Worm (Caenorhabditis elegans) whole organism, L2 larva: ENCODE results near the gene C18E9.5.

ENCODE experiments used
- ZK546.5 ChIP-seq: sonication (generic microtip); optimal IDR thresholded peaks from 2 replicates; lab custom pipeline; 2017; ENCODE audit warnings: missing biosample characterization, missing genetic modification characterization
- ama-1 ChIP-seq: fragments of 150-350 bp; optimal IDR thresholded peaks from 2 replicates; lab custom pipeline; 2018; ENCODE audit warnings: inconsistent platforms
- ceh-16 ChIP-seq: fragments of 150-350 bp; optimal IDR thresholded peaks from 2 replicates; lab custom pipeline; 2014; ENCODE audit warnings: missing biosample characterization, missing genetic modification characterization
- ceh-82 ChIP-seq: fragments of 150-350 bp; optimal IDR thresholded peaks from 2 replicates; lab custom pipeline; 2014; ENCODE audit warnings: missing biosample characterization, missing genetic modification characterization
- nhr-11 ChIP-seq: fragments of 150-350 bp; optimal IDR thresholded peaks from 2 replicates; lab custom pipeline; 2014; ENCODE audit warnings: missing biosample characterization, missing genetic modification characterization
- nhr-237 ChIP-seq: fragments of 150-350 bp; optimal IDR thresholded peaks from 2 replicates; lab custom pipeline; 2014; ENCODE audit warnings: missing biosample characterization, missing genetic modification characterization
- nhr-25 ChIP-seq: fragments of 150-350 bp; sonication (generic microtip); optimal IDR thresholded peaks from 3 replicates; lab custom pipeline; 2014; ENCODE audit warnings: missing biosample characterization, missing genetic modification characterization
- skn-1 ChIP-seq: sonication (generic microtip); optimal IDR thresholded peaks from 2 replicates; lab custom pipeline; 2017; ENCODE audit warnings: missing biosample characterization, missing genetic modification characterization
- unc-39 ChIP-seq: fragments of 150-350 bp; optimal IDR thresholded peaks from 2 replicates; lab custom pipeline; 2014; ENCODE audit warnings: missing biosample characterization, missing genetic modification characterization
- unc-62 ChIP-seq: fragments of 150-350 bp; optimal IDR thresholded peaks from 2 replicates; lab custom pipeline; 2014; ENCODE audit warnings: missing biosample characterization, missing genetic modification reagents, missing genetic modification characterization
- ztf-1 ChIP-seq: fragments of 200-800 bp; sonication (Bioruptor generic); conservative IDR thresholded peaks from 2 replicates; pipeline ENCODE4 v1.3.6; 2022; ENCODE audit warnings: missing genetic modification characterization, missing compliant biosample characterization
- ztf-11 ChIP-seq: sonication (generic microtip); optimal IDR thresholded peaks from 2 replicates; lab custom pipeline; 2017; ENCODE audit warnings: missing biosample characterization, missing genetic modification characterization

DNA sequence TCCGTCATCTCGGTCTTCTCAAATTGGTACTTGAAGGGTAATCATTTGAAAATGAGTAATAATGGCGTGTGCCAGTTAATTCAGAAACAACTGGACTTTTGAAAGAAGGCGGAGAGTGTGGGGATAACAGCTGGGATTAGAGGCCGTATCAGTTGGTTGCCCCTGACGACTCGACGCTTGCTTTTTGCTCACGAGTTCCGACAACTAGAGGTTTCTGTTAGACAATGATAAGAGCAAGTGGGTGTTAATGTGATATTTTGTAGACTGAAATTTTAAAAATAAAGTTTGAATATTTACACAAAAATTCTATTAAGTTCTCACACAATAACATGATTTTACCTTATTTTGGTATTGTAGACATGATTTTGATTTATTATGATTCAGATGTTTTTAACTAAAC is 35.3 kb downstream of the C18E9.5 start, which contains the start of gene F44G4.7:
- TF ChIP-seq unc-39 (tag; lab: Kevin White, UChicago): no peak
- TF ChIP-seq ztf-1: no peak
- TF ChIP-seq unc-62 (GFP tag; lab: Kevin White, UChicago): no peak
- no peak for TF ChIP-seq nhr-25 (tag; lab: Kevin White, UChicago)
- TF ChIP-seq skn-1 (tag; lab: Kevin White, UChicago): no peak
- TF ChIP-seq ama-1 (lab: Kevin White, UChicago): no peak
- no peak for TF ChIP-seq ztf-11 (tag; lab: Kevin White, UChicago)
- no peak for TF ChIP-seq ceh-16
- TF ChIP-seq ZK546.5 (tag; lab: Kevin White, UChicago): no peak
- TF ChIP-seq nhr-237: no peak
- TF ChIP-seq nhr-11 (tag; lab: Kevin White, UChicago): no peak
- TF ChIP-seq ceh-82 (tag; lab: Kevin White, UChicago): no peak
